Fruit fly (Drosophila melanogaster) whole organism, embryonic: ENCODE measurements around the gene djl.

Experiments used
- Atf6 ChIP-seq: fragments of 200-800 bp; sonication (Bioruptor generic); IDR thresholded peaks from 2 replicates; pipeline ENCODE4 v1.3.6; 2022; ENCODE audit warnings: missing biosample characterization, missing genetic modification characterization
- CG10431 ChIP-seq: fragments of 200-800 bp; sonication (Bioruptor generic); optimal IDR thresholded peaks from 3 replicates; lab custom pipeline; 2018; ENCODE audit warnings: missing biosample characterization, mild to moderate bottlenecking, missing genetic modification characterization
- CG10543 ChIP-seq: fragments of 200-800 bp; sonication (Bioruptor generic); optimal IDR thresholded peaks from 3 replicates; lab custom pipeline; 2017; ENCODE audit warnings: missing biosample characterization, mild to moderate bottlenecking, missing genetic modification characterization, moderate library complexity
- CG10979 ChIP-seq: fragments of 200-800 bp; sonication (Bioruptor generic); optimal IDR thresholded peaks from 2 replicates; lab custom pipeline; 2018; ENCODE audit warnings: missing biosample characterization, mild to moderate bottlenecking, missing genetic modification characterization, moderate library complexity
- CG13123 ChIP-seq: fragments of 200-800 bp; sonication (Bioruptor generic); optimal IDR thresholded peaks from 2 replicates; lab custom pipeline; 2016; ENCODE audit warnings: missing biosample characterization, missing genetic modification characterization
- CG13894 ChIP-seq: fragments of 200-800 bp; sonication (Bioruptor generic); optimal IDR thresholded peaks from 3 replicates; lab custom pipeline; 2018; ENCODE audit warnings: missing biosample characterization, mild to moderate bottlenecking, missing genetic modification characterization, moderate library complexity
- CG15514 ChIP-seq: fragments of 200-800 bp; sonication (Bioruptor generic); optimal IDR thresholded peaks from 3 replicates; lab custom pipeline; 2017; ENCODE audit warnings: missing biosample characterization, missing genetic modification characterization, mild to moderate bottlenecking, moderate library complexity, missing genetic modification reagents
- CG1602 ChIP-seq: fragments of 200-800 bp; sonication (Bioruptor generic); optimal IDR thresholded peaks from 3 replicates; lab custom pipeline; 2016; ENCODE audit warnings: missing biosample characterization, missing genetic modification characterization
- CG18476 ChIP-seq: fragments of 200-800 bp; sonication (Bioruptor generic); optimal IDR thresholded peaks from 2 replicates; lab custom pipeline; 2016; ENCODE audit warnings: missing biosample characterization, mild to moderate bottlenecking, missing genetic modification characterization
- CG18619 ChIP-seq: fragments of 200-800 bp; sonication (Bioruptor generic); optimal IDR thresholded peaks from 3 replicates; lab custom pipeline; 2017; ENCODE audit warnings: missing biosample characterization, mild to moderate bottlenecking, missing genetic modification characterization
- CG2120 ChIP-seq: fragments of 200-800 bp; sonication (Bioruptor generic); optimal IDR thresholded peaks from 3 replicates; lab custom pipeline; 2016; ENCODE audit warnings: missing biosample characterization, missing genetic modification characterization
- CG30403 ChIP-seq: fragments of 200-800 bp; sonication (Bioruptor generic); optimal IDR thresholded peaks from 3 replicates; lab custom pipeline; 2016; ENCODE audit warnings: missing biosample characterization, missing genetic modification characterization
- CG3847 ChIP-seq: fragments of 200-800 bp; sonication (Bioruptor generic); IDR thresholded peaks from 2 replicates; pipeline ENCODE4 v1.3.6; 2022; ENCODE audit warnings: missing biosample characterization, missing genetic modification characterization
- CG4820 ChIP-seq: fragments of 200-800 bp; sonication (Bioruptor generic); optimal IDR thresholded peaks from 3 replicates; lab custom pipeline; 2016; ENCODE audit warnings: missing biosample characterization, missing genetic modification characterization
- CG6854 ChIP-seq: fragments of 200-800 bp; sonication (Bioruptor generic); optimal IDR thresholded peaks from 3 replicates; lab custom pipeline; 2017; ENCODE audit warnings: missing biosample characterization, mild to moderate bottlenecking, missing genetic modification characterization
- CG7556 ChIP-seq: fragments of 200-800 bp; sonication (Bioruptor generic); optimal IDR thresholded peaks from 2 replicates; lab custom pipeline; 2017; ENCODE audit warnings: missing biosample characterization, mild to moderate bottlenecking, missing genetic modification characterization
- CG9609 ChIP-seq: fragments of 200-800 bp; sonication (Bioruptor generic); optimal IDR thresholded peaks from 3 replicates; lab custom pipeline; 2016; ENCODE audit warnings: missing biosample characterization, missing genetic modification characterization
- CoRest ChIP-seq: fragments of 200-800 bp; sonication (Bioruptor generic); optimal IDR thresholded peaks from 3 replicates; lab custom pipeline; 2018; ENCODE audit warnings: missing biosample characterization, mild to moderate bottlenecking, missing genetic modification characterization, moderate library complexity
- D ChIP-seq, 2 experiments: fragments of 200-800 bp in 1 of 2; fragments of >200 bp in 1 of 2; sonication (Bioruptor generic) in 1 of 2; optimal IDR thresholded peaks; 2 replicates in 1 of 2; 3 replicates in 1 of 2; lab custom pipeline; 2017; ENCODE audit warnings: mild to moderate bottlenecking in 1 of 2, missing biosample characterization in 1 of 2, missing genetic modification characterization in 1 of 2, missing genetic modification reagents in 1 of 2
- Drgx ChIP-seq: fragments of 200-800 bp; sonication (Bioruptor generic); IDR thresholded peaks from 2 replicates; pipeline ENCODE4 v1.3.6; 2022; ENCODE audit warnings: missing biosample characterization, missing genetic modification characterization
- Elba2 ChIP-seq: fragments of 200-800 bp; sonication (Bioruptor generic); optimal IDR thresholded peaks from 3 replicates; lab custom pipeline; 2016; ENCODE audit warnings: missing biosample characterization, missing genetic modification characterization
- Ets65A ChIP-seq: fragments of 200-800 bp; sonication (Bioruptor generic); peaks from one replicate; lab custom pipeline; 2016; ENCODE audit warnings: missing biosample characterization, missing genetic modification characterization
- Fer1 ChIP-seq: fragments of 200-800 bp; sonication (Bioruptor generic); optimal IDR thresholded peaks from 2 replicates; lab custom pipeline; 2017; ENCODE audit warnings: missing biosample characterization, mild to moderate bottlenecking, missing genetic modification characterization
- Fer2 ChIP-seq: fragments of 200-800 bp; sonication (Bioruptor generic); optimal IDR thresholded peaks from 2 replicates; lab custom pipeline; 2018; ENCODE audit warnings: missing biosample characterization, mild to moderate bottlenecking, missing genetic modification characterization, moderate library complexity
- H15 ChIP-seq: fragments of 200-800 bp; sonication (Bioruptor generic); IDR thresholded peaks from 3 replicates; pipeline ENCODE4 v1.3.6; 2022; ENCODE audit warnings: missing biosample characterization, missing genetic modification characterization
- Jarid2 ChIP-seq: fragments of 200-800 bp; sonication (Bioruptor generic); optimal IDR thresholded peaks from 3 replicates; lab custom pipeline; 2017; ENCODE audit warnings: mild to moderate bottlenecking, missing biosample characterization, missing genetic modification reagents, missing genetic modification characterization
- Lpt ChIP-seq: fragments of >200 bp; optimal IDR thresholded peaks from 2 replicates; lab custom pipeline; 2018; ENCODE audit warnings: missing biosample characterization, missing genetic modification characterization
- MBD-R2 ChIP-seq: fragments of 200-800 bp; sonication (Bioruptor generic); IDR thresholded peaks from 2 replicates; pipeline ENCODE4 v1.3.6; 2022; ENCODE audit warnings: missing biosample characterization, missing genetic modification characterization
- Mad ChIP-seq: fragments of 200-800 bp; sonication (Bioruptor generic); optimal IDR thresholded peaks from 2 replicates; lab custom pipeline; 2016; ENCODE audit warnings: missing biosample characterization, missing genetic modification characterization
- Neu2 ChIP-seq: fragments of 200-800 bp; sonication (Bioruptor generic); optimal IDR thresholded peaks from 3 replicates; lab custom pipeline; 2016; ENCODE audit warnings: missing biosample characterization, missing genetic modification characterization, borderline replicate concordance
- Oaz ChIP-seq: fragments of 200-800 bp; sonication (Bioruptor generic); IDR thresholded peaks from 2 replicates; pipeline ENCODE4 v1.3.6; 2022; ENCODE audit warnings: missing biosample characterization, missing genetic modification characterization
- Trl ChIP-seq, 3 experiments: fragments of >200 bp in 2 of 3; fragments of 200-800 bp in 1 of 3; sonication (Bioruptor generic) in 1 of 3; optimal IDR thresholded peaks; 2 replicates in 1 of 3; 3 replicates in 2 of 3; lab custom pipeline; 2016 to 2017; ENCODE audit warnings: missing biosample characterization in 1 of 3, missing genetic modification characterization in 1 of 3
- ash1 ChIP-seq: fragments of 200-800 bp; sonication (Bioruptor generic); optimal IDR thresholded peaks from 2 replicates; lab custom pipeline; 2018; ENCODE audit warnings: missing biosample characterization, mild to moderate bottlenecking, missing genetic modification characterization
- cwo ChIP-seq: fragments of 200-800 bp; sonication (Bioruptor generic); optimal IDR thresholded peaks from 3 replicates; lab custom pipeline; 2017; ENCODE audit warnings: missing biosample characterization, missing genetic modification characterization, mild to moderate bottlenecking, moderate library complexity, missing genetic modification reagents
- dm ChIP-seq: fragments of 200-800 bp; sonication (Bioruptor generic); optimal IDR thresholded peaks from 3 replicates; lab custom pipeline; 2016; ENCODE audit warnings: missing biosample characterization, missing genetic modification characterization
- en ChIP-seq: fragments of 200-800 bp; sonication (Bioruptor generic); optimal IDR thresholded peaks from 2 replicates; lab custom pipeline; 2016; ENCODE audit warnings: missing biosample characterization, missing genetic modification characterization
- fd96Cb ChIP-seq: fragments of 200-800 bp; sonication (Bioruptor generic); optimal IDR thresholded peaks from 2 replicates; lab custom pipeline; 2018; ENCODE audit warnings: missing biosample characterization, mild to moderate bottlenecking, missing genetic modification characterization, moderate library complexity
- ftz-f1 ChIP-seq: fragments of 200-800 bp; sonication (Bioruptor generic); optimal IDR thresholded peaks from 2 replicates; lab custom pipeline; 2016; ENCODE audit warnings: missing biosample characterization, missing genetic modification characterization
- gro ChIP-seq: fragments of 200-800 bp; sonication (Bioruptor generic); optimal IDR thresholded peaks from 2 replicates; lab custom pipeline; 2016; ENCODE audit warnings: missing biosample characterization, missing genetic modification characterization
- inv ChIP-seq: fragments of 200-800 bp; sonication (Bioruptor generic); IDR thresholded peaks from 2 replicates; pipeline ENCODE4 v1.3.6; 2022; ENCODE audit warnings: missing biosample characterization, missing genetic modification characterization; ENCODE audit not compliant: partially characterized antibody
- jumu ChIP-seq: fragments of 200-800 bp; sonication (Bioruptor generic); optimal IDR thresholded peaks from 3 replicates; lab custom pipeline; 2016; ENCODE audit warnings: missing biosample characterization, missing genetic modification characterization
- knrl ChIP-seq: fragments of 200-800 bp; sonication (Bioruptor generic); IDR thresholded peaks from 3 replicates; pipeline ENCODE4 v1.3.6; 2022; ENCODE audit warnings: missing biosample characterization, missing genetic modification characterization; ENCODE audit not compliant: partially characterized antibody
- nerfin-2 ChIP-seq: fragments of 200-800 bp; sonication (Bioruptor generic); IDR thresholded peaks from 2 replicates; pipeline ENCODE4 v1.3.6; 2022; ENCODE audit warnings: missing biosample characterization, missing genetic modification characterization; ENCODE audit not compliant: partially characterized antibody
- otp ChIP-seq: fragments of 200-800 bp; sonication (Bioruptor generic); IDR thresholded peaks from 3 replicates; pipeline ENCODE4, ENCODE4 v1.3.6; 2022; ENCODE audit warnings: missing biosample characterization, missing genetic modification characterization
- p53 ChIP-seq: fragments of 200-800 bp; sonication (Bioruptor generic); optimal IDR thresholded peaks from 2 replicates; lab custom pipeline; 2016; ENCODE audit warnings: missing biosample characterization, missing genetic modification characterization
- row ChIP-seq: fragments of 200-800 bp; sonication (Bioruptor generic); IDR thresholded peaks from 3 replicates; pipeline ENCODE4 v1.3.6; 2022; ENCODE audit warnings: missing biosample characterization, missing genetic modification characterization
- seq ChIP-seq: fragments of 200-800 bp; sonication (Bioruptor generic); IDR thresholded peaks from 2 replicates; pipeline ENCODE4 v1.3.6; 2022; ENCODE audit warnings: missing biosample characterization, missing genetic modification characterization
- sob ChIP-seq: fragments of 200-800 bp; sonication (Bioruptor generic); IDR thresholded peaks from 2 replicates; pipeline ENCODE4 v1.3.6; 2022; ENCODE audit warnings: missing biosample characterization, missing genetic modification characterization
- tgo ChIP-seq: fragments of 200-800 bp; sonication (Bioruptor generic); IDR thresholded peaks from 3 replicates; pipeline ENCODE4 v1.3.6; 2022; ENCODE audit warnings: missing biosample characterization, missing genetic modification characterization
- trh ChIP-seq: fragments of 200-800 bp; sonication (Bioruptor generic); optimal IDR thresholded peaks from 2 replicates; lab custom pipeline; 2016; ENCODE audit warnings: missing biosample characterization, missing genetic modification characterization

djl gene

dm6 chr3R:7090337-7090830 lies 29.8 kb downstream of the djl start (continued):
- no peak for TF ChIP-seq CG7556
- TF ChIP-seq Lpt, result no peak
- no peak for TF ChIP-seq D (optimal IDR thresholded peaks at IDR 0.05; lab: Kevin White, UChicago)
- no peak for TF ChIP-seq D (GFP tag; optimal IDR thresholded peaks at IDR 0.05; lab: Kevin White, UChicago)
- no peak for TF ChIP-seq inv
- TF ChIP-seq Neu2 (GFP tag; lab: Kevin White, UChicago), result no peak
- TF ChIP-seq CoRest (tag; lab: Kevin White, UChicago), result no peak
- no peak for TF ChIP-seq CG30403
- TF ChIP-seq nerfin-2 (GFP tag; lab: Robert Waterston, UW), result no peak
- TF ChIP-seq CG3847 (GFP tag; lab: Robert Waterston, UW), result no peak
- peak; percentile 33 for TF ChIP-seq ash1 (GFP tag; lab: Kevin White, UChicago)
- no peak for TF ChIP-seq trh
- no peak for TF ChIP-seq knrl (GFP tag; lab: Robert Waterston, UW)
- TF ChIP-seq Oaz (GFP tag; lab: Robert Waterston, UW), result no peak
- TF ChIP-seq Mad, result no peak
- TF ChIP-seq en (GFP tag; lab: Kevin White, UChicago), result no peak
- TF ChIP-seq CG13894 (tag; lab: Kevin White, UChicago), result peak; percentile 31
- 0 out of 3 replicates have a peak, but pooled peaks have one; percentile 6 for TF ChIP-seq row (GFP tag; lab: Robert Waterston, UW)
- TF ChIP-seq H15 (GFP tag; lab: Robert Waterston, UW), result no peak
- TF ChIP-seq sob (GFP tag; lab: Robert Waterston, UW), result 0 out of 2 replicates have a peak, but pooled peaks have one; percentile 15
- peak; percentile 31 for TF ChIP-seq CG6854 (GFP tag; lab: Kevin White, UChicago)
- TF ChIP-seq CG10979, result no peak
- TF ChIP-seq jumu, result no peak
- TF ChIP-seq CG10543, result peak; percentile 3
- TF ChIP-seq tgo, result no peak
- TF ChIP-seq CG10431 (GFP tag; lab: Kevin White, UChicago), result no peak
- TF ChIP-seq CG15514, result peak; percentile 68
- TF ChIP-seq Atf6 (GFP tag; lab: Robert Waterston, UW), result 0 out of 2 replicates have a peak, but pooled peaks have one; percentile 7
- TF ChIP-seq Fer1 (GFP tag; lab: Kevin White, UChicago), result peak; percentile 37
- no peak for TF ChIP-seq Jarid2 (GFP tag; lab: Kevin White, UChicago)
- TF ChIP-seq MBD-R2 (GFP tag; lab: Robert Waterston, UW), result 0 out of 2 replicates have a peak, but pooled peaks have one; percentile 18
- TF ChIP-seq CG18476, result no peak
- no peak for TF ChIP-seq Elba2 (GFP tag; lab: Kevin White, UChicago)
- peak; percentile 20 for TF ChIP-seq CG2120 (GFP tag; lab: Kevin White, UChicago)
- TF ChIP-seq gro (GFP tag; lab: Kevin White, UChicago), result peak; percentile 16
- TF ChIP-seq Trl (optimal IDR thresholded peaks at IDR 0.05; lab: Kevin White, UChicago), result no peak
- TF ChIP-seq Trl (GFP tag; optimal IDR thresholded peaks at IDR 0.05; lab: Kevin White, UChicago), result no peak
- TF ChIP-seq CG4820 (GFP tag; lab: Kevin White, UChicago), result no peak
- no peak for TF ChIP-seq Drgx
- TF ChIP-seq cwo (GFP tag; lab: Kevin White, UChicago), result peak; percentile 33
- 0 out of 2 replicates have a peak, but pooled peaks have one; percentile 5 for TF ChIP-seq seq
- TF ChIP-seq CG18619 (GFP tag; lab: Kevin White, UChicago), result no peak
- no peak for TF ChIP-seq fd96Cb (tag; lab: Kevin White, UChicago)
- no peak for TF ChIP-seq dm (GFP tag; lab: Kevin White, UChicago)
- TF ChIP-seq CG9609, result no peak
- no peak for TF ChIP-seq CG1602 (GFP tag; lab: Kevin White, UChicago)
- TF ChIP-seq p53 (GFP tag; lab: Kevin White, UChicago), result no peak
- peak; percentile 65 for TF ChIP-seq Ets65A
- no peak for TF ChIP-seq CG13123 (GFP tag; lab: Kevin White, UChicago)
- peak; percentile 69 for TF ChIP-seq ftz-f1 (GFP tag; lab: Kevin White, UChicago)
- TF ChIP-seq otp, result no peak
- no peak for TF ChIP-seq Fer2 (tag; lab: Kevin White, UChicago)
